Worm (Caenorhabditis elegans) whole organism, L4/young adult: ENCODE data around the gene sru-40.

ENCODE experiments used
- dao-5 ChIP-seq: sonication (generic microtip); optimal IDR thresholded peaks from 2 replicates; lab custom pipeline; 2016; ENCODE audit warnings: missing genotype, missing genetic modification characterization, moderate library complexity, missing compliant biosample characterization
- him-1 ChIP-seq: sonication (generic microtip); optimal IDR thresholded peaks from 2 replicates; lab custom pipeline; 2016; ENCODE audit warnings: missing genotype, missing genetic modification reagents, missing genetic modification characterization, missing compliant biosample characterization

DNA sequence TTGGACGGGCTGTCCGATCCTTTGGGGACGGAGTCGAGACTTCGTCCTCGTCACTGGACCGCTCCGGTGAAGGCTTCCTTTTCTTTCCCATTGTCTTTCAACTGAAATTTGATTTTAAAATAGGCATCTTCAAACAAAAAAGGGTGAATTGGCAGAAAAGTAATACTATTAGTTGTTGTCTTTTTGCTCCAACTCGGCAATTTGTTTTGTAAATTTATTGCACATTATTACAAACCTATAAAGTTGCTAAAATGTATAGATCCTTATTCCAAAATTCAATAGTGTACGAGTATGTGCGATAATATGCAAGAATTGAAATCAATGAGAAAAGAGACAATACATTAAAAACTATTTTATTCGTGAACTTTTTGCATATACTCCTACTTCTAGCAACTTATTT, 26.1 kb upstream of the sru-40 start, which contains the start of gene lsy-12:
- no peak for TF ChIP-seq dao-5 (tag; lab: Kevin White, UChicago)
- TF ChIP-seq him-1 (tag; lab: Kevin White, UChicago): no peak
